Worm (Caenorhabditis elegans) whole organism, midembryonic: ENCODE data around the gene F14B8.5.

Experiments used
- T22C8.4 ChIP-seq: fragments of 200-800 bp; sonication (Bioruptor generic); IDR thresholded peaks from 2 replicates; pipeline ENCODE4 v1.3.6; 2022; ENCODE audit warnings: missing genetic modification characterization, missing compliant biosample characterization
- cog-1 ChIP-seq: sonication (generic microtip); optimal IDR thresholded peaks from 2 replicates; lab custom pipeline; 2016; ENCODE audit warnings: missing genetic modification characterization, missing compliant biosample characterization
- flt-1 ChIP-seq: fragments of 200-800 bp; sonication (Bioruptor generic); IDR thresholded peaks from 2 replicates; pipeline ENCODE4 v1.3.6; 2022; ENCODE audit warnings: missing genetic modification characterization, missing compliant biosample characterization
- klf-2 ChIP-seq: fragments of 200-800 bp; sonication (Bioruptor generic); conservative IDR thresholded peaks from 2 replicates; pipeline ENCODE4 v1.3.6; 2022; ENCODE audit warnings: missing genetic modification reagents, missing genetic modification characterization, missing compliant biosample characterization
- med-1 ChIP-seq: sonication (generic microtip); optimal IDR thresholded peaks from 2 replicates; lab custom pipeline; 2017; ENCODE audit warnings: missing genetic modification characterization, mild to moderate bottlenecking, missing compliant biosample characterization, antibody characterized with exemption, missing genetic modification reagents; ENCODE audit not compliant: insufficient read depth
- ref-1 ChIP-seq: fragments of 200-800 bp; sonication (Bioruptor generic); conservative IDR thresholded peaks from 2 replicates; pipeline ENCODE4 v1.3.6; 2022; ENCODE audit warnings: missing genetic modification reagents, missing genetic modification characterization, missing compliant biosample characterization
- tab-1 ChIP-seq: fragments of 200-800 bp; sonication (Bioruptor generic); IDR thresholded peaks from 2 replicates; pipeline ENCODE4 v1.3.6; 2022; ENCODE audit warnings: missing genetic modification characterization, missing compliant biosample characterization
- ztf-23 ChIP-seq: fragments of 200-800 bp; sonication (Bioruptor generic); IDR thresholded peaks from 2 replicates; pipeline ENCODE4 v1.3.6; 2022; ENCODE audit warnings: missing genetic modification reagents, missing genetic modification characterization, missing compliant biosample characterization
- ztf-29 ChIP-seq: fragments of 200-800 bp; sonication (Bioruptor generic); IDR thresholded peaks from 2 replicates; pipeline ENCODE4 v1.3.6; 2022; ENCODE audit warnings: missing genetic modification reagents, missing genetic modification characterization, missing compliant biosample characterization

- TF ChIP-seq flt-1 (GFP tag; lab: Robert Waterston, UW) (no peak), tab-1 (GFP tag; lab: Robert Waterston, UW) (no peak), klf-2 (GFP tag; lab: Robert Waterston, UW) (no peak), med-1 (GFP tag; lab: Kevin White, UChicago) (no peak), ztf-23 (GFP tag; lab: Robert Waterston, UW) (no peak), T22C8.4 (GFP tag; lab: Robert Waterston, UW) (no peak), ref-1 (no peak), cog-1 (tag; lab: Kevin White, UChicago) (no peak), ztf-29 (no peak)
These were observed 41.6 kb upstream of the F14B8.5 start for ce11 chrX:6970134-6970533.
